Worm (Caenorhabditis elegans) whole organism, L3 larva: ENCODE results near the gene F53A2.11.
A peak's percentile ranks its signal among the peaks of the same experiment; 100 is the strongest.

Experiments
- R02D3.7 ChIP-seq: fragments of 150-350 bp; optimal IDR thresholded peaks from 2 replicates; lab custom pipeline; 2014; ENCODE audit warnings: missing biosample characterization, missing genetic modification characterization
- ZK546.5 ChIP-seq: sonication (generic microtip); optimal IDR thresholded peaks from 2 replicates; lab custom pipeline; 2017; ENCODE audit warnings: missing biosample characterization, missing genetic modification characterization
- aly-2 ChIP-seq: fragments of 150-350 bp; optimal IDR thresholded peaks from 2 replicates; lab custom pipeline; 2014; ENCODE audit warnings: missing biosample characterization, missing genetic modification characterization
- ama-1 ChIP-seq: fragments of 150-350 bp; optimal IDR thresholded peaks from 2 replicates; lab custom pipeline; 2018
- ceh-16 ChIP-seq: sonication (generic microtip); optimal IDR thresholded peaks from 2 replicates; lab custom pipeline; 2017; ENCODE audit warnings: missing biosample characterization, missing genetic modification characterization
- ceh-28 ChIP-seq: fragments of 150-350 bp; optimal IDR thresholded peaks from 2 replicates; lab custom pipeline; 2014; ENCODE audit warnings: missing biosample characterization, missing genetic modification reagents, missing genetic modification characterization
- ceh-82 ChIP-seq: fragments of 150-350 bp; optimal IDR thresholded peaks from 2 replicates; lab custom pipeline; 2014; ENCODE audit warnings: missing biosample characterization, missing genetic modification characterization
- daf-12 ChIP-seq: fragments of 150-350 bp; optimal IDR thresholded peaks from 2 replicates; lab custom pipeline; 2014; ENCODE audit warnings: missing biosample characterization, missing genetic modification reagents, missing genetic modification characterization
- egl-27 ChIP-seq: sonication (generic microtip); optimal IDR thresholded peaks from 4 replicates; lab custom pipeline; 2017; ENCODE audit warnings: missing biosample characterization, missing genetic modification reagents, missing genetic modification characterization
- egl-5 ChIP-seq: fragments of 150-350 bp; optimal IDR thresholded peaks from 2 replicates; lab custom pipeline; 2017; ENCODE audit warnings: missing biosample characterization, missing genetic modification reagents, missing genetic modification characterization, inconsistent platforms
- elt-1 ChIP-seq: fragments of 150-350 bp; optimal IDR thresholded peaks from 2 replicates; lab custom pipeline; 2014; ENCODE audit warnings: missing biosample characterization, missing genetic modification characterization
- elt-2 ChIP-seq: sonication (generic microtip); optimal IDR thresholded peaks from 2 replicates; lab custom pipeline; 2016; ENCODE audit warnings: missing genetic modification reagents, mild to moderate bottlenecking, missing genetic modification characterization, missing compliant biosample characterization
- elt-3 ChIP-seq, 3 experiments: fragments of 150-350 bp in 1 of 3; sonication (generic microtip) in 2 of 3; optimal IDR thresholded peaks; 2 replicates in 2 of 3; 4 replicates in 1 of 3; lab custom pipeline; 2014 to 2017; ENCODE audit warnings: missing biosample characterization in 3 of 3, missing genetic modification characterization in 3 of 3
- eor-1 ChIP-seq, 2 experiments: fragments of 150-350 bp; optimal IDR thresholded peaks; 2 replicates each; lab custom pipeline; 2014 to 2018; ENCODE audit warnings: missing biosample characterization in 2 of 2, missing genetic modification characterization in 2 of 2
- fkh-10 ChIP-seq: sonication (generic microtip); optimal IDR thresholded peaks from 2 replicates; lab custom pipeline; 2017; ENCODE audit warnings: missing biosample characterization, missing genetic modification reagents, missing genetic modification characterization
- fkh-2 ChIP-seq: fragments of 150-350 bp; optimal IDR thresholded peaks from 2 replicates; lab custom pipeline; 2014; ENCODE audit warnings: missing biosample characterization, missing genetic modification reagents, missing genetic modification characterization
- fos-1 ChIP-seq: fragments of 150-350 bp; optimal IDR thresholded peaks from 2 replicates; lab custom pipeline; 2014; ENCODE audit warnings: missing biosample characterization, missing genetic modification characterization
- hmg-11 ChIP-seq: sonication (generic microtip); optimal IDR thresholded peaks from 2 replicates; lab custom pipeline; 2016; ENCODE audit warnings: missing genetic modification characterization, missing compliant biosample characterization
- jun-1 ChIP-seq: fragments of 150-350 bp; optimal IDR thresholded peaks from 2 replicates; lab custom pipeline; 2014; ENCODE audit warnings: missing biosample characterization, missing genetic modification reagents, missing genetic modification characterization
- lin-15B ChIP-seq: fragments of 150-350 bp; optimal IDR thresholded peaks from 2 replicates; lab custom pipeline; 2014; ENCODE audit warnings: missing biosample characterization, missing genetic modification characterization
- lin-39 ChIP-seq: fragments of 150-350 bp; optimal IDR thresholded peaks from 2 replicates; lab custom pipeline; 2018; ENCODE audit warnings: missing biosample characterization, missing genetic modification reagents, missing genetic modification characterization
- mdl-1 ChIP-seq: fragments of 150-350 bp; optimal IDR thresholded peaks from 2 replicates; lab custom pipeline; 2014; ENCODE audit warnings: missing biosample characterization, missing genetic modification characterization
- mml-1 ChIP-seq: fragments of 150-350 bp; sonication (generic microtip); optimal IDR thresholded peaks from 3 replicates; lab custom pipeline; 2014; ENCODE audit warnings: missing biosample characterization, missing genetic modification characterization
- nfya-1 ChIP-seq: sonication (generic microtip); optimal IDR thresholded peaks from 2 replicates; lab custom pipeline; 2017; ENCODE audit warnings: missing genetic modification characterization, mild to moderate bottlenecking, missing compliant biosample characterization, antibody characterized with exemption, moderate library complexity; ENCODE audit not compliant: insufficient read depth
- nhr-11 ChIP-seq: fragments of 150-350 bp; optimal IDR thresholded peaks from 2 replicates; lab custom pipeline; 2014; ENCODE audit warnings: missing biosample characterization, missing genetic modification characterization
- nhr-12 ChIP-seq: fragments of 150-350 bp; optimal IDR thresholded peaks from 2 replicates; lab custom pipeline; 2014; ENCODE audit warnings: missing biosample characterization, missing genetic modification characterization
- nhr-23 ChIP-seq: fragments of 150-350 bp; optimal IDR thresholded peaks from 2 replicates; lab custom pipeline; 2014; ENCODE audit warnings: missing biosample characterization, missing genetic modification reagents, missing genetic modification characterization
- nhr-237 ChIP-seq: fragments of 150-350 bp; optimal IDR thresholded peaks from 2 replicates; lab custom pipeline; 2014; ENCODE audit warnings: missing biosample characterization, missing genetic modification characterization
- nhr-25 ChIP-seq: sonication (generic microtip); optimal IDR thresholded peaks from 2 replicates; lab custom pipeline; 2017; ENCODE audit warnings: missing biosample characterization, missing genetic modification characterization
- nhr-28 ChIP-seq: fragments of 150-350 bp; optimal IDR thresholded peaks from 2 replicates; lab custom pipeline; 2014; ENCODE audit warnings: missing biosample characterization, missing genetic modification characterization
- nhr-43 ChIP-seq: sonication (generic microtip); optimal IDR thresholded peaks from 2 replicates; lab custom pipeline; 2016; ENCODE audit warnings: mild to moderate bottlenecking, missing genetic modification characterization, missing compliant biosample characterization; ENCODE audit not compliant: poor library complexity, severe bottlenecking
- nhr-67 ChIP-seq: fragments of 150-350 bp; optimal IDR thresholded peaks from 2 replicates; lab custom pipeline; 2014; ENCODE audit warnings: missing biosample characterization, missing genetic modification characterization
- nhr-76 ChIP-seq: fragments of 150-350 bp; sonication (generic microtip); optimal IDR thresholded peaks from 5 replicates; lab custom pipeline; 2014; ENCODE audit warnings: missing biosample characterization, missing genetic modification characterization
- pha-4 ChIP-seq: fragments of 150-350 bp; optimal IDR thresholded peaks from 2 replicates; lab custom pipeline; 2014; ENCODE audit warnings: missing biosample characterization, missing genetic modification reagents, missing genetic modification characterization
- pqm-1 ChIP-seq: fragments of 150-350 bp; optimal IDR thresholded peaks from 2 replicates; lab custom pipeline; 2017; ENCODE audit warnings: missing biosample characterization, missing genetic modification characterization, inconsistent platforms
- sea-2 ChIP-seq: fragments of 150-350 bp; sonication (generic microtip); optimal IDR thresholded peaks from 4 replicates; lab custom pipeline; 2014; ENCODE audit warnings: missing biosample characterization, missing genetic modification reagents, missing genetic modification characterization
- skn-1 ChIP-seq: fragments of 150-350 bp; optimal IDR thresholded peaks from 2 replicates; lab custom pipeline; 2014; ENCODE audit warnings: missing biosample characterization, missing genetic modification characterization
- snpc-4 ChIP-seq: fragments of 150-350 bp; optimal IDR thresholded peaks from 2 replicates; lab custom pipeline; 2014; ENCODE audit warnings: missing biosample characterization, missing genetic modification characterization
- tbx-2 ChIP-seq: sonication (generic microtip); optimal IDR thresholded peaks from 2 replicates; lab custom pipeline; 2016; ENCODE audit warnings: mild to moderate bottlenecking, missing genetic modification characterization, missing compliant biosample characterization
- unc-62 ChIP-seq: fragments of 150-350 bp; sonication (generic microtip); optimal IDR thresholded peaks from 4 replicates; lab custom pipeline; 2014; ENCODE audit warnings: missing biosample characterization, missing genetic modification reagents, missing genetic modification characterization
- zag-1 ChIP-seq: fragments of 150-350 bp; optimal IDR thresholded peaks from 2 replicates; lab custom pipeline; 2014; ENCODE audit warnings: missing biosample characterization, missing genetic modification characterization
- ztf-11 ChIP-seq: fragments of 150-350 bp; optimal IDR thresholded peaks from 2 replicates; lab custom pipeline; 2014; ENCODE audit warnings: missing biosample characterization, missing genetic modification characterization
- ztf-4 ChIP-seq: fragments of 150-350 bp; optimal IDR thresholded peaks from 2 replicates; lab custom pipeline; 2014; ENCODE audit warnings: missing biosample characterization, missing genetic modification characterization

The F53A2.11 gene

ce11 chrIII:13315071-13315470 is 7.4 kb downstream of the F53A2.11 start, which contains the start of gene dph-7:
Gene dph-7, plus strand, starts transcription at chrIII:13315123.
- TF ChIP-seq ztf-4 (no peak), fos-1 (tag; lab: Kevin White, UChicago) (no peak), tbx-2 (tag; lab: Kevin White, UChicago) (no peak), ztf-11 (tag; lab: Kevin White, UChicago) (no peak), daf-12 (tag; lab: Kevin White, UChicago) (no peak), zag-1 (tag; lab: Kevin White, UChicago) (no peak), nhr-12 (tag; lab: Kevin White, UChicago) (no peak), nhr-67 (no peak), sea-2 (GFP tag; lab: Kevin White, UChicago) (no peak), aly-2 (tag; lab: Kevin White, UChicago) (no peak), nhr-28 (no peak), nhr-11 (tag; lab: Kevin White, UChicago) (no peak), nhr-43 (tag; lab: Kevin White, UChicago) (no peak)
- TF ChIP-seq, all 47 proteins: peak for 0

ce11 chrIII:13314636-13315035 is 7.8 kb downstream of the F53A2.11 start:
- TF ChIP-seq nfya-1, result no peak
- TF ChIP-seq, all 47 proteins: peak for 0

- TF ChIP-seq nhr-11 (tag; lab: Kevin White, UChicago), result no peak
- TF ChIP-seq ztf-11 (tag; lab: Kevin White, UChicago), result no peak
- TF ChIP-seq ceh-28, result peak; percentile 34
- TF ChIP-seq lin-39 (tag; lab: Kevin White, UChicago), result no peak
- no peak for TF ChIP-seq jun-1
- peak; percentile 64 for TF ChIP-seq nhr-23
- no peak for TF ChIP-seq snpc-4
- TF ChIP-seq lin-15B (tag; lab: Kevin White, UChicago), result peak; percentile 46
- TF ChIP-seq hmg-11 (tag; lab: Kevin White, UChicago), result no peak
- TF ChIP-seq mdl-1, result no peak
- peak; percentile 69 for TF ChIP-seq pha-4 (tag; lab: Kevin White, UChicago)
- TF ChIP-seq nhr-25 (tag; lab: Kevin White, UChicago), result peak; percentile 16
- peak; percentile 55 for TF ChIP-seq nfya-1
Measured at ce11 chrIII:13313788-13314187, 8.7 kb downstream of the F53A2.11 start, which contains the start of gene Y43F4B.10. Gene Y43F4B.10, plus strand, starts transcription at chrIII:13314068.

- TF ChIP-seq ceh-16 (tag; lab: Kevin White, UChicago) (no peak), nhr-11 (tag; lab: Kevin White, UChicago) (no peak), nhr-76 (tag; lab: Kevin White, UChicago) (no peak), pqm-1 (peak; percentile 56), lin-15B (tag; lab: Kevin White, UChicago) (no peak), fkh-10 (GFP tag; lab: Kevin White, UChicago) (no peak), egl-27 (tag; lab: Kevin White, UChicago) (no peak), ama-1 (lab: Kevin White, UChicago) (no peak), fkh-2 (tag; lab: Kevin White, UChicago) (no peak), nhr-237 (tag; lab: Kevin White, UChicago) (no peak), sea-2 (GFP tag; lab: Kevin White, UChicago) (no peak), unc-62 (GFP tag; lab: Kevin White, UChicago) (no peak), ceh-28 (no peak), fos-1 (tag; lab: Kevin White, UChicago) (no peak), egl-5 (tag; lab: Kevin White, UChicago) (no peak), nhr-12 (tag; lab: Kevin White, UChicago) (no peak), eor-1 (tag; optimal IDR thresholded peaks at IDR 0.05; lab: Kevin White, UChicago) (no peak), nhr-43 (tag; lab: Kevin White, UChicago) (no peak), nfya-1 (no peak), elt-1 (no peak), zag-1 (tag; lab: Kevin White, UChicago) (no peak), mml-1 (tag; lab: Kevin White, UChicago) (no peak), ceh-82 (tag; lab: Kevin White, UChicago) (no peak), skn-1 (tag; lab: Kevin White, UChicago) (no peak), pha-4 (tag; lab: Kevin White, UChicago) (peak; percentile 67), elt-3 (tag; optimal IDR thresholded peaks at IDR 0.05; lab: Kevin White, UChicago) (no peak), nhr-67 (no peak), R02D3.7 (tag; lab: Kevin White, UChicago) (no peak), ztf-11 (tag; lab: Kevin White, UChicago) (no peak), aly-2 (tag; lab: Kevin White, UChicago) (no peak), elt-2 (peak; percentile 32), ztf-4 (no peak), nhr-28 (no peak), daf-12 (tag; lab: Kevin White, UChicago) (no peak), ZK546.5 (tag; lab: Kevin White, UChicago) (no peak), nhr-23 (peak; percentile 26)
Measured at ce11 chrIII:13310552-13310951, 11.9 kb downstream of the F53A2.11 start.
